Fruit fly (Drosophila melanogaster) whole organism, adult: Measurements from ENCODE around the gene CCT1.

ENCODE experiments used
- CG14711 ChIP-seq: fragments of 200-800 bp; sonication (Bioruptor generic); optimal IDR thresholded peaks from 2 replicates; lab custom pipeline; 2018; ENCODE audit warnings: missing biosample characterization, mild to moderate bottlenecking, missing genetic modification characterization, moderate library complexity
- CG33017 ChIP-seq: fragments of 200-800 bp; sonication (Bioruptor generic); optimal IDR thresholded peaks from 2 replicates; lab custom pipeline; 2018; ENCODE audit warnings: missing biosample characterization, mild to moderate bottlenecking, missing genetic modification characterization, moderate library complexity
- CG5204 ChIP-seq: fragments of 200-800 bp; sonication (Bioruptor generic); optimal IDR thresholded peaks from 2 replicates; lab custom pipeline; 2016; ENCODE audit warnings: missing biosample characterization, missing genetic modification characterization
- Hr96 ChIP-seq: fragments of 200-800 bp; sonication (Bioruptor generic); optimal IDR thresholded peaks from 2 replicates; lab custom pipeline; 2016; ENCODE audit warnings: missing biosample characterization, missing genetic modification characterization
- Mnt ChIP-seq: fragments of 200-800 bp; sonication (Bioruptor generic); optimal IDR thresholded peaks from 2 replicates; lab custom pipeline; 2016; ENCODE audit warnings: missing biosample characterization, mild to moderate bottlenecking, missing genetic modification characterization
- cic ChIP-seq: fragments of 200-800 bp; sonication (Bioruptor generic); optimal IDR thresholded peaks from 2 replicates; lab custom pipeline; 2017; ENCODE audit warnings: missing biosample characterization, mild to moderate bottlenecking, missing genetic modification characterization, moderate library complexity
- kay ChIP-seq: fragments of 200-800 bp; sonication (Bioruptor generic); peaks from one replicate; lab custom pipeline; 2016; ENCODE audit warnings: missing biosample characterization, missing genetic modification characterization, borderline replicate concordance
- pad ChIP-seq: fragments of 200-800 bp; sonication (Bioruptor generic); optimal IDR thresholded peaks from 3 replicates; lab custom pipeline; 2017; ENCODE audit warnings: missing biosample characterization, missing genetic modification characterization, mild to moderate bottlenecking, moderate library complexity, missing genetic modification reagents
- tj ChIP-seq: fragments of 200-800 bp; sonication (Bioruptor generic); optimal IDR thresholded peaks from 3 replicates; lab custom pipeline; 2017; ENCODE audit warnings: missing biosample characterization, mild to moderate bottlenecking, missing genetic modification characterization, moderate library complexity
- toe ChIP-seq: fragments of 200-800 bp; sonication (Bioruptor generic); optimal IDR thresholded peaks from 2 replicates; lab custom pipeline; 2016; ENCODE audit warnings: missing biosample characterization, missing genetic modification characterization

- TF ChIP-seq CG14711 (tag; lab: Kevin White, UChicago) (no peak), pad (GFP tag; lab: Kevin White, UChicago) (no peak), Mnt (no peak), tj (GFP tag; lab: Kevin White, UChicago) (no peak), toe (GFP tag; lab: Kevin White, UChicago) (no peak), kay (GFP tag; lab: Kevin White, UChicago) (no peak), CG33017 (tag; lab: Kevin White, UChicago) (no peak), cic (GFP tag; lab: Kevin White, UChicago) (no peak), Hr96 (GFP tag; lab: Kevin White, UChicago) (no peak), CG5204 (GFP tag; lab: Kevin White, UChicago) (no peak)
Observed at dm6 chr3R:22536504-22537423, 45.5 kb upstream of the CCT1 start.
